Worm (Caenorhabditis elegans) whole organism, L2 larva: ENCODE measurements around the gene sto-4.

Experiments used
- C34F6.9 ChIP-seq: fragments of 150-350 bp; optimal IDR thresholded peaks from 2 replicates; lab custom pipeline; 2014; ENCODE audit warnings: missing biosample characterization, missing genetic modification characterization
- F13H6.1 ChIP-seq: sonication (generic microtip); optimal IDR thresholded peaks from 2 replicates; lab custom pipeline; 2016; ENCODE audit warnings: missing genetic modification characterization, missing compliant biosample characterization
- R02D3.7 ChIP-seq: fragments of 150-350 bp; optimal IDR thresholded peaks from 2 replicates; lab custom pipeline; 2014; ENCODE audit warnings: missing biosample characterization, missing genetic modification characterization
- Y55F3AM.14 ChIP-seq: fragments of 200-800 bp; sonication (Bioruptor generic); optimal IDR thresholded peaks from 2 replicates; lab custom pipeline; 2018; ENCODE audit warnings: mild to moderate bottlenecking, missing genetic modification characterization, missing compliant biosample characterization
- alr-1 ChIP-seq: fragments of 150-350 bp; optimal IDR thresholded peaks from 2 replicates; lab custom pipeline; 2014; ENCODE audit warnings: missing biosample characterization, missing genetic modification characterization
- aly-2 ChIP-seq: fragments of 150-350 bp; optimal IDR thresholded peaks from 2 replicates; lab custom pipeline; 2014; ENCODE audit warnings: missing biosample characterization, missing genetic modification characterization
- ama-1 ChIP-seq: fragments of 150-350 bp; optimal IDR thresholded peaks from 2 replicates; lab custom pipeline; 2018; ENCODE audit warnings: inconsistent platforms
- blmp-1 ChIP-seq: sonication (generic microtip); optimal IDR thresholded peaks from 2 replicates; lab custom pipeline; 2017; ENCODE audit warnings: missing genetic modification characterization, mild to moderate bottlenecking, missing compliant biosample characterization, antibody characterized with exemption, moderate library complexity; ENCODE audit not compliant: insufficient read depth
- ceh-16 ChIP-seq: fragments of 150-350 bp; optimal IDR thresholded peaks from 2 replicates; lab custom pipeline; 2014; ENCODE audit warnings: missing biosample characterization, missing genetic modification characterization
- ceh-82 ChIP-seq: fragments of 150-350 bp; optimal IDR thresholded peaks from 2 replicates; lab custom pipeline; 2014; ENCODE audit warnings: missing biosample characterization, missing genetic modification characterization
- crh-2 ChIP-seq: sonication (generic microtip); optimal IDR thresholded peaks from 2 replicates; lab custom pipeline; 2017; ENCODE audit warnings: missing biosample characterization, missing genetic modification characterization
- dmd-4 ChIP-seq: sonication (generic microtip); optimal IDR thresholded peaks from 2 replicates; lab custom pipeline; 2017; ENCODE audit warnings: missing biosample characterization, missing genetic modification characterization
- egl-27 ChIP-seq: sonication (generic microtip); optimal IDR thresholded peaks from 3 replicates; lab custom pipeline; 2017; ENCODE audit warnings: missing biosample characterization, missing genetic modification reagents, missing genetic modification characterization
- elt-3 ChIP-seq: sonication (generic microtip); optimal IDR thresholded peaks from 2 replicates; lab custom pipeline; 2017; ENCODE audit warnings: missing biosample characterization, missing genetic modification characterization
- fos-1 ChIP-seq: fragments of 150-350 bp; optimal IDR thresholded peaks from 2 replicates; lab custom pipeline; 2014; ENCODE audit warnings: missing biosample characterization, missing genetic modification characterization
- gmeb-1 ChIP-seq: fragments of 150-350 bp; optimal IDR thresholded peaks from 2 replicates; lab custom pipeline; 2014; ENCODE audit warnings: missing biosample characterization, missing genetic modification characterization
- lin-11 ChIP-seq: fragments of 150-350 bp; sonication (generic microtip); optimal IDR thresholded peaks from 2 replicates; lab custom pipeline; 2014; ENCODE audit warnings: missing biosample characterization, missing genetic modification characterization, inconsistent platforms, mixed read lengths
- lin-13 ChIP-seq: fragments of 150-350 bp; optimal IDR thresholded peaks from 2 replicates; lab custom pipeline; 2014; ENCODE audit warnings: missing biosample characterization, missing genetic modification reagents, missing genetic modification characterization
- mbf-1 ChIP-seq: sonication (generic microtip); optimal IDR thresholded peaks from 2 replicates; lab custom pipeline; 2017; ENCODE audit warnings: missing biosample characterization, missing genetic modification characterization
- mdl-1 ChIP-seq, 2 experiments: fragments of 150-350 bp in 1 of 2; sonication (generic microtip) in 1 of 2; optimal IDR thresholded peaks; 2 replicates each; lab custom pipeline; 2017; ENCODE audit warnings: missing biosample characterization in 2 of 2, missing genetic modification characterization in 2 of 2
- nhr-10 ChIP-seq: sonication (generic microtip); optimal IDR thresholded peaks from 2 replicates; lab custom pipeline; 2017; ENCODE audit warnings: missing biosample characterization, missing genetic modification characterization
- nhr-129 ChIP-seq: fragments of 150-350 bp; optimal IDR thresholded peaks from 2 replicates; lab custom pipeline; 2014; ENCODE audit warnings: missing biosample characterization, missing genetic modification characterization
- nhr-21 ChIP-seq: fragments of 150-350 bp; optimal IDR thresholded peaks from 2 replicates; lab custom pipeline; 2014; ENCODE audit warnings: missing biosample characterization, missing genetic modification characterization
- nhr-23 ChIP-seq: fragments of 150-350 bp; optimal IDR thresholded peaks from 2 replicates; lab custom pipeline; 2014; ENCODE audit warnings: missing biosample characterization, missing genetic modification reagents, missing genetic modification characterization
- nhr-237 ChIP-seq: fragments of 150-350 bp; optimal IDR thresholded peaks from 2 replicates; lab custom pipeline; 2014; ENCODE audit warnings: missing biosample characterization, missing genetic modification characterization
- nhr-6 ChIP-seq: fragments of 150-350 bp; optimal IDR thresholded peaks from 2 replicates; lab custom pipeline; 2014; ENCODE audit warnings: missing biosample characterization, missing genetic modification characterization
- peb-1 ChIP-seq: fragments of 150-350 bp; optimal IDR thresholded peaks from 2 replicates; lab custom pipeline; 2014; ENCODE audit warnings: missing biosample characterization, missing genetic modification characterization
- sma-3 ChIP-seq: sonication (generic microtip); optimal IDR thresholded peaks from 2 replicates; lab custom pipeline; 2016; ENCODE audit warnings: missing genetic modification reagents, missing genetic modification characterization, missing compliant biosample characterization
- sma-9 ChIP-seq, 2 experiments: fragments of 150-350 bp in 1 of 2; sonication (generic microtip) in 1 of 2; optimal IDR thresholded peaks; 2 replicates each; lab custom pipeline; 2014 to 2016; ENCODE audit warnings: missing genetic modification characterization in 2 of 2, mild to moderate bottlenecking in 1 of 2, missing biosample characterization in 1 of 2, missing compliant biosample characterization in 1 of 2, missing genetic modification reagents in 1 of 2, moderate library complexity in 1 of 2
- snpc-4 ChIP-seq: fragments of 150-350 bp; optimal IDR thresholded peaks from 2 replicates; lab custom pipeline; 2014; ENCODE audit warnings: missing biosample characterization, missing genetic modification characterization
- unc-62 ChIP-seq: fragments of 150-350 bp; optimal IDR thresholded peaks from 2 replicates; lab custom pipeline; 2014; ENCODE audit warnings: missing biosample characterization, missing genetic modification reagents, missing genetic modification characterization
- ztf-1 ChIP-seq: fragments of 200-800 bp; sonication (Bioruptor generic); conservative IDR thresholded peaks from 2 replicates; pipeline ENCODE4 v1.3.6; 2022; ENCODE audit warnings: missing genetic modification characterization, missing compliant biosample characterization
- ztf-11 ChIP-seq: sonication (generic microtip); optimal IDR thresholded peaks from 2 replicates; lab custom pipeline; 2017; ENCODE audit warnings: missing biosample characterization, missing genetic modification characterization
- ztf-4 ChIP-seq: fragments of 150-350 bp; optimal IDR thresholded peaks from 2 replicates; lab custom pipeline; 2014; ENCODE audit warnings: missing biosample characterization, missing genetic modification characterization

sto-4 gene

ce11 chrX:11658331-11658730 is 14.4 kb downstream of the sto-4 start, which contains the start of gene T04F8.3:
Gene T04F8.3, plus strand, starts transcription at chrX:11658631.
- TF ChIP-seq dmd-4 (tag; lab: Kevin White, UChicago) (no peak), peb-1 (no peak), R02D3.7 (tag; lab: Kevin White, UChicago) (no peak), C34F6.9 (tag; lab: Kevin White, UChicago) (no peak), unc-62 (GFP tag; lab: Kevin White, UChicago) (no peak), blmp-1 (tag; lab: Kevin White, UChicago) (no peak), gmeb-1 (tag; lab: Kevin White, UChicago) (no peak), nhr-237 (tag; lab: Kevin White, UChicago) (no peak), ztf-4 (tag; lab: Kevin White, UChicago) (no peak), nhr-10 (no peak), crh-2 (no peak), ceh-16 (no peak), mbf-1 (no peak), sma-3 (GFP tag; lab: Kevin White, UChicago) (no peak), sma-9 (GFP tag; optimal IDR thresholded peaks at IDR 0.05; lab: Kevin White, UChicago) (no peak), sma-9 (tag; optimal IDR thresholded peaks at IDR 0.05; lab: Kevin White, UChicago) (no peak)
- TF ChIP-seq, all 48 proteins: peak for 0

- TF ChIP-seq mdl-1 (tag; optimal IDR thresholded peaks at IDR 0.05; lab: Kevin White, UChicago) (peak in 1 of 2 experiments; percentile 77), snpc-4 (no peak), sma-9 (GFP tag; optimal IDR thresholded peaks at IDR 0.05; lab: Kevin White, UChicago) (peak; percentile 94), sma-9 (tag; optimal IDR thresholded peaks at IDR 0.05; lab: Kevin White, UChicago) (no peak), ama-1 (lab: Kevin White, UChicago) (no peak), ceh-82 (tag; lab: Kevin White, UChicago) (no peak), crh-2 (peak; percentile 79), nhr-23 (no peak), nhr-6 (tag; lab: Kevin White, UChicago) (no peak), peb-1 (no peak), elt-3 (tag; lab: Kevin White, UChicago) (no peak), ceh-16 (no peak), blmp-1 (tag; lab: Kevin White, UChicago) (no peak), lin-13 (peak; percentile 21), sma-3 (GFP tag; lab: Kevin White, UChicago) (peak; percentile 44), ztf-11 (tag; lab: Kevin White, UChicago) (no peak), F13H6.1 (tag; lab: Kevin White, UChicago) (peak; percentile 67), fos-1 (peak; percentile 95), alr-1 (tag; lab: Kevin White, UChicago) (no peak), aly-2 (tag; lab: Kevin White, UChicago) (no peak), Y55F3AM.14 (GFP tag; lab: Kevin White, UChicago) (no peak), nhr-21 (tag; lab: Kevin White, UChicago) (no peak), C34F6.9 (tag; lab: Kevin White, UChicago) (no peak), egl-27 (peak; percentile 1), gmeb-1 (tag; lab: Kevin White, UChicago) (peak; percentile 25), nhr-129 (tag; lab: Kevin White, UChicago) (peak; percentile 95), lin-11 (tag; lab: Kevin White, UChicago) (no peak)
These were observed 17.7 kb downstream of the sto-4 start, which contains the start of gene sfxn-1.5 for ce11 chrX:11661625-11662024. Gene sfxn-1.5, minus strand, starts transcription at chrX:11661660.

- TF ChIP-seq C34F6.9 (tag; lab: Kevin White, UChicago) (peak; percentile 23), mdl-1 (tag; optimal IDR thresholded peaks at IDR 0.05; lab: Kevin White, UChicago) (no peak), nhr-129 (tag; lab: Kevin White, UChicago) (peak; percentile 32)
These were observed 18.1 kb downstream of the sto-4 start for ce11 chrX:11662069-11662468.

- peak; percentile 12 for TF ChIP-seq sma-9 (GFP tag; optimal IDR thresholded peaks at IDR 0.05; lab: Kevin White, UChicago)
- no peak for TF ChIP-seq sma-9 (tag; optimal IDR thresholded peaks at IDR 0.05; lab: Kevin White, UChicago)
- TF ChIP-seq ztf-11 (tag; lab: Kevin White, UChicago), result no peak
These were observed 18.6 kb downstream of the sto-4 start for ce11 chrX:11662557-11662956.

ce11 chrX:11664184-11664583 is 20.3 kb downstream of the sto-4 start:
- TF ChIP-seq alr-1 (tag; lab: Kevin White, UChicago), result no peak
- TF ChIP-seq ztf-1 (GFP tag; lab: Robert Waterston, UW), result no peak
- no peak for TF ChIP-seq unc-62 (GFP tag; lab: Kevin White, UChicago)
